Worm (Caenorhabditis elegans) whole organism, L4 larva: ENCODE data around the gene str-139.

Source experiments
- R02D3.7 ChIP-seq: fragments of 150-350 bp; sonication (generic microtip); optimal IDR thresholded peaks from 3 replicates; lab custom pipeline; 2014; ENCODE audit warnings: missing biosample characterization, missing genetic modification characterization
- T20F7.1 ChIP-seq: fragments of 200-800 bp; sonication (Bioruptor generic); optimal IDR thresholded peaks from 2 replicates; lab custom pipeline; 2018; ENCODE audit warnings: mild to moderate bottlenecking, missing genetic modification characterization, missing compliant biosample characterization
- Y105C5A.15 ChIP-seq: fragments of 200-800 bp; sonication (Bioruptor generic); IDR thresholded peaks from 2 replicates; pipeline ENCODE4 v1.3.6; 2022; ENCODE audit warnings: missing genetic modification characterization, missing compliant biosample characterization
- Y75B8A.6 ChIP-seq: fragments of 200-800 bp; sonication (Bioruptor generic); IDR thresholded peaks from 2 replicates; pipeline ENCODE4 v1.3.6; 2022; ENCODE audit warnings: missing genetic modification reagents, missing genetic modification characterization, missing compliant biosample characterization
- ZK337.2 ChIP-seq: fragments of 200-800 bp; sonication (Bioruptor generic); IDR thresholded peaks from 2 replicates; pipeline ENCODE4 v1.3.6; 2022; ENCODE audit warnings: missing genetic modification reagents, missing genetic modification characterization, missing compliant biosample characterization
- aha-1 ChIP-seq: fragments of 150-350 bp; peaks from one replicate; lab custom pipeline; 2014; ENCODE audit warnings: missing biosample characterization, missing genetic modification characterization
- aly-2 ChIP-seq: sonication (generic microtip); optimal IDR thresholded peaks from 2 replicates; lab custom pipeline; 2018; ENCODE audit warnings: missing biosample characterization, missing genetic modification characterization
- ama-1 ChIP-seq: fragments of 150-350 bp; optimal IDR thresholded peaks from 2 replicates; lab custom pipeline; 2014; ENCODE audit warnings: inconsistent platforms, mixed read lengths
- attf-4 ChIP-seq: sonication (generic microtip); optimal IDR thresholded peaks from 3 replicates; lab custom pipeline; 2017; ENCODE audit warnings: missing biosample characterization, missing genetic modification characterization
- ceh-20 ChIP-seq: fragments of 200-800 bp; sonication (Bioruptor generic); IDR thresholded peaks from 2 replicates; pipeline ENCODE4 v1.3.6; 2022; ENCODE audit warnings: missing genetic modification reagents, missing genetic modification characterization, missing compliant biosample characterization
- ctbp-1 ChIP-seq: fragments of 200-800 bp; sonication (Bioruptor generic); IDR thresholded peaks from 2 replicates; pipeline ENCODE4 v1.3.6; 2022; ENCODE audit warnings: missing genetic modification reagents, missing genetic modification characterization, missing compliant biosample characterization
- dmd-6 ChIP-seq: fragments of 200-800 bp; sonication (Bioruptor generic); IDR thresholded peaks from 2 replicates; pipeline ENCODE4 v1.3.6; 2022; ENCODE audit warnings: missing genetic modification reagents, missing genetic modification characterization, missing compliant biosample characterization
- dmd-8 ChIP-seq: fragments of 200-800 bp; sonication (Bioruptor generic); IDR thresholded peaks from 2 replicates; pipeline ENCODE4 v1.3.6; 2022; ENCODE audit warnings: missing genetic modification characterization, missing compliant biosample characterization
- dpl-1 ChIP-seq: fragments of 150-350 bp; optimal IDR thresholded peaks from 2 replicates; lab custom pipeline; 2014; ENCODE audit warnings: missing biosample characterization, missing genetic modification reagents, missing genetic modification characterization
- duxl-1 ChIP-seq: sonication (generic microtip); optimal IDR thresholded peaks from 2 replicates; lab custom pipeline; 2016; ENCODE audit warnings: mild to moderate bottlenecking, missing genetic modification characterization, moderate library complexity, missing compliant biosample characterization; ENCODE audit not compliant: poor library complexity
- fos-1 ChIP-seq: fragments of 150-350 bp; optimal IDR thresholded peaks from 2 replicates; lab custom pipeline; 2014; ENCODE audit warnings: missing biosample characterization, missing genetic modification characterization
- hif-1 ChIP-seq, 2 experiments: sonication (generic microtip); optimal IDR thresholded peaks; 2 replicates each; lab custom pipeline; 2016 to 2017; ENCODE audit warnings: missing compliant biosample characterization in 2 of 2, missing genetic modification characterization in 2 of 2, missing genetic modification reagents in 2 of 2, missing genotype in 2 of 2, mild to moderate bottlenecking in 1 of 2
- hlh-30 ChIP-seq: sonication (generic microtip); optimal IDR thresholded peaks from 2 replicates; lab custom pipeline; 2017; ENCODE audit warnings: antibody characterized with exemption, mild to moderate bottlenecking, missing genetic modification characterization, missing compliant biosample characterization; ENCODE audit not compliant: insufficient read depth
- jun-1 ChIP-seq: fragments of 150-350 bp; optimal IDR thresholded peaks from 2 replicates; lab custom pipeline; 2014; ENCODE audit warnings: missing biosample characterization, missing genetic modification reagents, missing genetic modification characterization
- lin-1 ChIP-seq: fragments of 200-800 bp; sonication (Bioruptor generic); IDR thresholded peaks from 2 replicates; pipeline ENCODE4 v1.3.6; 2022; ENCODE audit warnings: missing genetic modification reagents, missing genetic modification characterization, missing compliant biosample characterization
- lin-29 ChIP-seq: fragments of 200-800 bp; sonication (Bioruptor generic); IDR thresholded peaks from 2 replicates; pipeline ENCODE4 v1.3.6; 2022; ENCODE audit warnings: missing genetic modification reagents, missing genetic modification characterization, missing compliant biosample characterization
- lin-38 ChIP-seq: fragments of 200-800 bp; sonication (Bioruptor generic); IDR thresholded peaks from 2 replicates; pipeline ENCODE4 v1.3.6; 2022; ENCODE audit warnings: missing genetic modification reagents, missing genetic modification characterization, missing compliant biosample characterization
- lsy-2 ChIP-seq, 2 experiments: fragments of 150-350 bp in 1 of 2; sonication (generic microtip) in 1 of 2; optimal IDR thresholded peaks; 2 replicates each; lab custom pipeline; 2014 to 2017; ENCODE audit warnings: missing biosample characterization in 2 of 2, missing genetic modification characterization in 2 of 2
- mep-1 ChIP-seq: fragments of 150-350 bp; sonication (generic microtip); optimal IDR thresholded peaks from 3 replicates; lab custom pipeline; 2014; ENCODE audit warnings: missing biosample characterization, missing genetic modification characterization
- mes-2 ChIP-seq: sonication (generic microtip); optimal IDR thresholded peaks from 2 replicates; lab custom pipeline; 2016; ENCODE audit warnings: missing genotype, mild to moderate bottlenecking, missing genetic modification characterization, missing compliant biosample characterization; ENCODE audit not compliant: poor library complexity, severe bottlenecking
- nhr-237 ChIP-seq: sonication (generic microtip); optimal IDR thresholded peaks from 2 replicates; lab custom pipeline; 2017; ENCODE audit warnings: missing biosample characterization, missing genetic modification characterization
- nhr-28 ChIP-seq: fragments of 150-350 bp; optimal IDR thresholded peaks from 2 replicates; lab custom pipeline; 2014; ENCODE audit warnings: missing biosample characterization, missing genetic modification characterization
- nhr-42 ChIP-seq: fragments of 200-800 bp; sonication (Bioruptor generic); IDR thresholded peaks from 2 replicates; pipeline ENCODE4 v1.3.6; 2022; ENCODE audit warnings: missing genetic modification characterization, missing compliant biosample characterization
- php-3 ChIP-seq: fragments of 200-800 bp; sonication (Bioruptor generic); IDR thresholded peaks from 2 replicates; pipeline ENCODE4 v1.3.6; 2022; ENCODE audit warnings: missing genetic modification reagents, missing genetic modification characterization, missing compliant biosample characterization
- set-16 ChIP-seq: fragments of 200-800 bp; sonication (Bioruptor generic); IDR thresholded peaks from 2 replicates; pipeline ENCODE4 v1.3.6; 2022; ENCODE audit warnings: missing genetic modification reagents, missing genetic modification characterization, missing compliant biosample characterization
- snpc-4 ChIP-seq: fragments of 150-350 bp; optimal IDR thresholded peaks from 2 replicates; lab custom pipeline; 2014; ENCODE audit warnings: missing biosample characterization, missing genetic modification characterization
- spr-1 ChIP-seq: sonication (generic microtip); optimal IDR thresholded peaks from 2 replicates; lab custom pipeline; 2016; ENCODE audit warnings: mild to moderate bottlenecking, missing genetic modification characterization, missing compliant biosample characterization
- unc-39 ChIP-seq: sonication (generic microtip); optimal IDR thresholded peaks from 2 replicates; lab custom pipeline; 2017; ENCODE audit warnings: missing biosample characterization, missing genetic modification characterization
- unc-62 ChIP-seq, 3 experiments: fragments of 150-350 bp in 1 of 3; sonication (generic microtip); optimal IDR thresholded peaks in 2 of 3; peaks in 1 of 3; 1 replicate in 1 of 3; 2 replicates in 2 of 3; lab custom pipeline; 2014 to 2017; ENCODE audit warnings: missing biosample characterization in 3 of 3, missing genetic modification characterization in 3 of 3, missing genetic modification reagents in 3 of 3, missing genotype in 1 of 3
- vab-7 ChIP-seq: fragments of 200-800 bp; sonication (Bioruptor generic); IDR thresholded peaks from 2 replicates; pipeline ENCODE4 v1.3.6; 2022; ENCODE audit warnings: missing genetic modification reagents, missing genetic modification characterization, missing compliant biosample characterization
- zip-11 ChIP-seq: fragments of 200-800 bp; sonication (Bioruptor generic); IDR thresholded peaks from 2 replicates; pipeline ENCODE4 v1.3.6; 2022; ENCODE audit warnings: missing genetic modification characterization, missing compliant biosample characterization
- ztf-7 ChIP-seq: fragments of 150-350 bp; optimal IDR thresholded peaks from 2 replicates; lab custom pipeline; 2014; ENCODE audit warnings: missing biosample characterization, missing genetic modification characterization

The str-139 gene

DNA sequence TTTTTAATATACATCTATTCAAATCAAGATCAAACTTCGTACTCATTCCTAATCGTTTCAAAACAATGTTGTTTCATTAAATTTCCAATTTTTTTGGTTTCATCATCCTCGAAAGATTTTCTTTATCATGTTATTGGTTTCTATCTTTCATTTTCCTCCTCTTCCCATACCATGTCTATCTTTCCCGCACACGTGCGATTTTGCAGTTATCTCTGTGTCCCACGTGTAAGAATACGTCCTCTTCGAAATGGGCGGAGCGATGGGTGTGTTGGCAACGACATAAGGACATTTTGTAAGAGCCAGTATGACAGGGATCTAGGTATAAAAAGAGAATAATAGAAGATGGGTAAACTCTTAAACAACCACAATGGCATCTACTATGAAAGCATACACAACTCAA lies 35.6 kb downstream of the str-139 start, which contains the start of gene F43H9.4 (continued):
- TF ChIP-seq duxl-1 (tag; lab: Kevin White, UChicago), result no peak
- TF ChIP-seq Y105C5A.15, result no peak
- TF ChIP-seq snpc-4 (tag; lab: Kevin White, UChicago), result no peak
- no peak for TF ChIP-seq nhr-42 (GFP tag; lab: Robert Waterston, UW)
- TF ChIP-seq unc-39 (tag; lab: Kevin White, UChicago), result no peak
- TF ChIP-seq ceh-20 (GFP tag; lab: Robert Waterston, UW), result no peak
- TF ChIP-seq lin-29 (GFP tag; lab: Robert Waterston, UW), result no peak
- TF ChIP-seq attf-4, result no peak
- TF ChIP-seq fos-1 (tag; lab: Kevin White, UChicago), result no peak
- peak; percentile 76 for TF ChIP-seq dmd-6 (GFP tag; lab: Robert Waterston, UW)

DNA sequence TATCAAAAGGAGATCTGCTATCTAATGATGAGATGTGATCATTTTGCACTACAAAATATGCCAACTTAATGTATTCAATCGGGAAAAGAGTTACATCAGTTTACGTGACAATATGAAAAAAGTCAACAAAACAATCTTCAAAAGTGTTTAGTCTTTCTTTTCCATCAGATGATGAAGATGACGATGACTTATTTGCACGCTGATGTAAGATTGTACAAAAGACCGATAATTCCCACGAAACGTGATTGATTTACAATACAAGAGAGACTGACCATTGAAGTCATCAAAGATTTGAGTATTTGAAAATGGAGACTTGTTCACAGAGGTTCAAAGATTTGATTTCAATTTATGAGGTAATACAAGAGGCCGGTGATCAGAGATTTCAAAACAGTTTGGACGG lies 36.7 kb downstream of the str-139 start:
- TF ChIP-seq dmd-8 (GFP tag; lab: Robert Waterston, UW) (no peak), mep-1 (tag; lab: Kevin White, UChicago) (no peak), ztf-7 (tag; lab: Kevin White, UChicago) (peak; percentile 83), lsy-2 (tag; optimal IDR thresholded peaks at IDR 0.05; lab: Kevin White, UChicago) (no peak), set-16 (GFP tag; lab: Robert Waterston, UW) (no peak), T20F7.1 (GFP tag; lab: Kevin White, UChicago) (no peak), nhr-237 (tag; lab: Kevin White, UChicago) (no peak), ctbp-1 (GFP tag; lab: Robert Waterston, UW) (no peak), hlh-30 (tag; lab: Kevin White, UChicago) (peak; percentile 23), hif-1 (tag; optimal IDR thresholded peaks at IDR 0.05; lab: Kevin White, UChicago) (peak in 1 of 2 experiments; percentile 43), mes-2 (tag; lab: Kevin White, UChicago) (no peak), nhr-28 (tag; lab: Kevin White, UChicago) (peak; percentile 64), unc-62 (GFP tag; optimal IDR thresholded peaks at IDR 0.05 in 1 of 2; lab: Kevin White, UChicago) (no peak), unc-62 (tag; optimal IDR thresholded peaks at IDR 0.05; lab: Kevin White, UChicago) (no peak), Y75B8A.6 (no peak), ama-1 (lab: Kevin White, UChicago) (no peak), zip-11 (GFP tag; lab: Robert Waterston, UW) (no peak), jun-1 (tag; lab: Kevin White, UChicago) (no peak), nhr-42 (GFP tag; lab: Robert Waterston, UW) (no peak), aly-2 (tag; lab: Kevin White, UChicago) (no peak), vab-7 (GFP tag; lab: Robert Waterston, UW) (no peak), php-3 (no peak), lin-1 (GFP tag; lab: Robert Waterston, UW) (no peak), ceh-20 (GFP tag; lab: Robert Waterston, UW) (no peak)

DNA sequence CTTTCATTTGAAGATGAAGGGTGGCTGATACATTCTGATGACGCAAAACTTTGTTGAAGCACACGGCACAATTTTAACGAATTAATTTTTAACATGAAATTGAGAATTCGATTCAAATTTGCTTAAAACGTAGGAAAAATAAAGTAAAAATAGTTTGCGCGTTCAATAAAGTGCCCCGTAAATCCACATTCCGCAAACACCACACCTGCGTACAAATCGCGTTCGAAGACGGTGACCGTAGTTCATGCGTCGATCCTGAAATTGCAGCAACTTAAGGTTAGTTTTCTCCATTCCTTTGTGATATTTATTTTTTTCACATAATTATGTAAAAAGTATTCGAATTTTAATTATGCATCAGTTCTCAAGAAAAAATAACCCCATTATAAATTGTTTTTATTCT lies 37.2 kb downstream of the str-139 start, which contains the start of gene F43H9.3:
Gene F43H9.3 (minus strand): TSS at position 189 of the 400 bp plus-strand sequence.
- TF ChIP-seq dpl-1 (peak; percentile 38), spr-1 (no peak), mes-2 (tag; lab: Kevin White, UChicago) (peak; percentile 5), lin-38 (peak; percentile 31; the same call in 1 of the 2 replicates), unc-62 (GFP tag; optimal IDR thresholded peaks at IDR 0.05 in 1 of 2; lab: Kevin White, UChicago) (peak in 1 of 2 experiments; percentile 46), unc-62 (tag; optimal IDR thresholded peaks at IDR 0.05; lab: Kevin White, UChicago) (no peak), R02D3.7 (tag; lab: Kevin White, UChicago) (peak; percentile 83), lsy-2 (tag; optimal IDR thresholded peaks at IDR 0.05; lab: Kevin White, UChicago) (peak in 1 of 2 experiments; percentile 87), aha-1 (tag; lab: Kevin White, UChicago) (peak; percentile 56), ZK337.2 (GFP tag; lab: Robert Waterston, UW) (no peak)
